Fruit fly (Drosophila melanogaster) whole organism, prepupa: ENCODE data around the gene eIF4H2.

Source experiments
- Blimp-1 ChIP-seq: fragments of 200-800 bp; sonication (Bioruptor generic); optimal IDR thresholded peaks from 3 replicates; lab custom pipeline; 2017; ENCODE audit warnings: missing biosample characterization, missing genetic modification characterization, mild to moderate bottlenecking, moderate library complexity, missing genetic modification reagents
- CG11294 ChIP-seq: fragments of 200-800 bp; sonication (Bioruptor generic); IDR thresholded peaks from 2 replicates; pipeline ENCODE4 v1.3.6; 2022; ENCODE audit warnings: missing biosample characterization, missing genetic modification characterization
- CG11762 ChIP-seq: fragments of 200-800 bp; sonication (Bioruptor generic); optimal IDR thresholded peaks from 3 replicates; lab custom pipeline; 2016; ENCODE audit warnings: missing biosample characterization, missing genetic modification characterization; ENCODE audit not compliant: insufficient read depth
- CG11902 ChIP-seq: fragments of 200-800 bp; sonication (Bioruptor generic); optimal IDR thresholded peaks from 3 replicates; lab custom pipeline; 2016; ENCODE audit warnings: missing biosample characterization, missing genetic modification characterization
- CG15336 ChIP-seq: fragments of 200-800 bp; sonication (Bioruptor generic); IDR thresholded peaks from 2 replicates; pipeline ENCODE4 v1.3.6; 2022; ENCODE audit warnings: missing biosample characterization, missing genetic modification characterization
- CG1621 ChIP-seq: fragments of 200-800 bp; sonication (Bioruptor generic); optimal IDR thresholded peaks from 3 replicates; lab custom pipeline; 2018; ENCODE audit warnings: missing biosample characterization, mild to moderate bottlenecking, missing genetic modification characterization
- CG16779 ChIP-seq: fragments of 200-800 bp; sonication (Bioruptor generic); optimal IDR thresholded peaks from 3 replicates; lab custom pipeline; 2017; ENCODE audit warnings: missing biosample characterization, mild to moderate bottlenecking, missing genetic modification characterization
- CG3032 ChIP-seq: fragments of 200-800 bp; optimal IDR thresholded peaks from 2 replicates; lab custom pipeline; 2019; ENCODE audit warnings: missing biosample characterization, mild to moderate bottlenecking, missing genetic modification characterization, moderate library complexity
- CG31627 ChIP-seq: fragments of 200-800 bp; sonication (Bioruptor generic); optimal IDR thresholded peaks from 3 replicates; lab custom pipeline; 2016; ENCODE audit warnings: missing biosample characterization, missing genetic modification characterization
- CG34406 ChIP-seq: fragments of 200-800 bp; sonication (Bioruptor generic); optimal IDR thresholded peaks from 3 replicates; lab custom pipeline; 2016; ENCODE audit warnings: missing biosample characterization, missing genetic modification characterization
- CG4318 ChIP-seq: fragments of 200-800 bp; sonication (Bioruptor generic); optimal IDR thresholded peaks from 3 replicates; lab custom pipeline; 2017; ENCODE audit warnings: missing biosample characterization, mild to moderate bottlenecking, missing genetic modification characterization
- CG6163 ChIP-seq: fragments of 200-800 bp; sonication (Bioruptor generic); IDR thresholded peaks from 3 replicates; pipeline ENCODE4 v1.3.6; 2022; ENCODE audit warnings: missing biosample characterization, missing genetic modification characterization
- CG6276 ChIP-seq: fragments of 200-800 bp; sonication (Bioruptor generic); optimal IDR thresholded peaks from 2 replicates; lab custom pipeline; 2017; ENCODE audit warnings: missing biosample characterization, mild to moderate bottlenecking, missing genetic modification characterization
- CG6792 ChIP-seq: fragments of 200-800 bp; sonication (Bioruptor generic); optimal IDR thresholded peaks from 3 replicates; lab custom pipeline; 2016; ENCODE audit warnings: missing biosample characterization, missing genetic modification characterization
- CG6808 ChIP-seq: fragments of 200-800 bp; sonication (Bioruptor generic); optimal IDR thresholded peaks from 3 replicates; lab custom pipeline; 2017; ENCODE audit warnings: missing biosample characterization, missing genetic modification characterization, mild to moderate bottlenecking, moderate library complexity, missing genetic modification reagents
- CG6854 ChIP-seq: fragments of 200-800 bp; sonication (Bioruptor generic); optimal IDR thresholded peaks from 2 replicates; lab custom pipeline; 2017; ENCODE audit warnings: missing biosample characterization, mild to moderate bottlenecking, missing genetic modification characterization
- CG7368 ChIP-seq: fragments of 200-800 bp; sonication (Bioruptor generic); optimal IDR thresholded peaks from 3 replicates; lab custom pipeline; 2016; ENCODE audit warnings: missing biosample characterization, missing genetic modification characterization
- CG8119 ChIP-seq: fragments of 200-800 bp; sonication (Bioruptor generic); IDR thresholded peaks from 3 replicates; pipeline ENCODE4 v1.3.6; 2022; ENCODE audit warnings: missing biosample characterization, missing genetic modification characterization
- CG8319 ChIP-seq: fragments of 200-800 bp; sonication (Bioruptor generic); optimal IDR thresholded peaks from 3 replicates; lab custom pipeline; 2016; ENCODE audit warnings: missing biosample characterization, missing genetic modification characterization
- CG8632 ChIP-seq: fragments of 200-800 bp; sonication (Bioruptor generic); optimal IDR thresholded peaks from 3 replicates; lab custom pipeline; 2016; ENCODE audit warnings: missing biosample characterization, missing genetic modification characterization
- Eip75B ChIP-seq: fragments of 200-800 bp; sonication (Bioruptor generic); optimal IDR thresholded peaks from 3 replicates; lab custom pipeline; 2016; ENCODE audit warnings: missing biosample characterization, missing genetic modification characterization
- Eip78C ChIP-seq: fragments of 200-800 bp; sonication (Bioruptor generic); peaks from one replicate; lab custom pipeline; 2016; ENCODE audit warnings: missing biosample characterization, missing genetic modification characterization
- Gug ChIP-seq: fragments of 200-800 bp; sonication (Bioruptor generic); IDR thresholded peaks from 2 replicates; pipeline ENCODE4 v1.3.6; 2022; ENCODE audit warnings: missing biosample characterization, missing genetic modification characterization
- Hr38 ChIP-seq: sonication (Bioruptor generic); optimal IDR thresholded peaks from 2 replicates; lab custom pipeline; 2016; ENCODE audit warnings: missing biosample characterization, missing genetic modification characterization
- Hr39 ChIP-seq: fragments of 200-800 bp; sonication (Bioruptor generic); optimal IDR thresholded peaks from 2 replicates; lab custom pipeline; 2016; ENCODE audit warnings: missing biosample characterization, missing genetic modification characterization
- Hr4 ChIP-seq: fragments of 200-800 bp; sonication (Bioruptor generic); optimal IDR thresholded peaks from 3 replicates; lab custom pipeline; 2016; ENCODE audit warnings: missing biosample characterization, missing genetic modification characterization
- Lpt ChIP-seq: fragments of 200-800 bp; sonication (Bioruptor generic); optimal IDR thresholded peaks from 3 replicates; lab custom pipeline; 2016; ENCODE audit warnings: missing biosample characterization, missing genetic modification characterization
- Sox102F ChIP-seq: fragments of 200-800 bp; sonication (Bioruptor generic); optimal IDR thresholded peaks from 2 replicates; lab custom pipeline; 2016; ENCODE audit warnings: missing biosample characterization, mild to moderate bottlenecking, missing genetic modification characterization
- Sox14 ChIP-seq: fragments of 200-800 bp; sonication (Bioruptor generic); optimal IDR thresholded peaks from 3 replicates; lab custom pipeline; 2016; ENCODE audit warnings: missing biosample characterization, missing genetic modification characterization
- Sox15 ChIP-seq: fragments of 200-800 bp; sonication (Bioruptor generic); optimal IDR thresholded peaks from 3 replicates; lab custom pipeline; 2016; ENCODE audit warnings: missing biosample characterization, missing genetic modification characterization
- achi ChIP-seq: fragments of 200-800 bp; sonication (Bioruptor generic); optimal IDR thresholded peaks from 3 replicates; lab custom pipeline; 2016; ENCODE audit warnings: missing biosample characterization, missing genetic modification characterization
- acj6 ChIP-seq: fragments of 200-800 bp; sonication (Bioruptor generic); optimal IDR thresholded peaks from 3 replicates; lab custom pipeline; 2016; ENCODE audit warnings: missing biosample characterization, missing genetic modification characterization
- cyc ChIP-seq: fragments of 200-800 bp; sonication (Bioruptor generic); optimal IDR thresholded peaks from 3 replicates; lab custom pipeline; 2016; ENCODE audit warnings: missing biosample characterization, missing genetic modification characterization
- dac ChIP-seq: fragments of 200-800 bp; sonication (Bioruptor generic); optimal IDR thresholded peaks from 2 replicates; lab custom pipeline; 2017; ENCODE audit warnings: missing biosample characterization, mild to moderate bottlenecking, missing genetic modification characterization
- dsx ChIP-seq: fragments of 200-800 bp; optimal IDR thresholded peaks from 3 replicates; lab custom pipeline; 2019; ENCODE audit warnings: missing biosample characterization, mild to moderate bottlenecking, missing genetic modification characterization, moderate library complexity; ENCODE audit not compliant: poor library complexity, severe bottlenecking
- eg ChIP-seq: fragments of 200-800 bp; sonication (Bioruptor generic); IDR thresholded peaks from 3 replicates; pipeline ENCODE4 v1.3.6; 2022; ENCODE audit warnings: missing biosample characterization, missing genetic modification characterization
- fd85E ChIP-seq: fragments of 200-800 bp; sonication (Bioruptor generic); optimal IDR thresholded peaks from 3 replicates; lab custom pipeline; 2016; ENCODE audit warnings: missing biosample characterization, missing genetic modification characterization
- fkh ChIP-seq: fragments of 200-800 bp; sonication (Bioruptor generic); optimal IDR thresholded peaks from 3 replicates; lab custom pipeline; 2017; ENCODE audit warnings: missing biosample characterization, mild to moderate bottlenecking, missing genetic modification characterization, moderate library complexity
- lz ChIP-seq: fragments of 200-800 bp; sonication (Bioruptor generic); optimal IDR thresholded peaks from 3 replicates; lab custom pipeline; 2016; ENCODE audit warnings: missing biosample characterization, missing genetic modification characterization
- net ChIP-seq: fragments of 200-800 bp; sonication (Bioruptor generic); optimal IDR thresholded peaks from 3 replicates; lab custom pipeline; 2016; ENCODE audit warnings: missing biosample characterization, missing genetic modification characterization
- pdm3 ChIP-seq: fragments of 200-800 bp; sonication (Bioruptor generic); optimal IDR thresholded peaks from 3 replicates; lab custom pipeline; 2016; ENCODE audit warnings: missing biosample characterization, missing genetic modification characterization
- spab ChIP-seq: fragments of 200-800 bp; sonication (Bioruptor generic); optimal IDR thresholded peaks from 2 replicates; lab custom pipeline; 2017; ENCODE audit warnings: missing biosample characterization, mild to moderate bottlenecking, missing genetic modification characterization, missing genetic modification reagents
- ss ChIP-seq, 2 experiments: fragments of 200-800 bp; sonication (Bioruptor generic); optimal IDR thresholded peaks; 2 replicates in 1 of 2; 3 replicates in 1 of 2; lab custom pipeline; 2017 to 2018; ENCODE audit warnings: mild to moderate bottlenecking in 2 of 2, missing biosample characterization in 2 of 2, missing genetic modification characterization in 2 of 2, moderate library complexity in 1 of 2
- svp ChIP-seq: fragments of 200-800 bp; sonication (Bioruptor generic); peaks from one replicate; lab custom pipeline; 2016; ENCODE audit warnings: missing biosample characterization, missing genetic modification characterization
- topi ChIP-seq: fragments of 200-800 bp; sonication (Bioruptor generic); optimal IDR thresholded peaks from 3 replicates; lab custom pipeline; 2016; ENCODE audit warnings: missing biosample characterization, missing genetic modification characterization

The eIF4H2 gene

dm6 chr3R:30689653-30690052 is 36.2 kb upstream of the eIF4H2 start (continued):
- TF ChIP-seq Hr39 (GFP tag; lab: Kevin White, UChicago) (peak; percentile 61), lz (GFP tag; lab: Kevin White, UChicago) (peak; percentile 74), spab (GFP tag; lab: Kevin White, UChicago) (no peak), achi (GFP tag; lab: Kevin White, UChicago) (peak; percentile 71), CG6808 (peak; percentile 16), fd85E (GFP tag; lab: Kevin White, UChicago) (no peak), eg (peak; percentile 72; the same call in 2 of the 3 replicates), CG16779 (tag; lab: Kevin White, UChicago) (no peak), CG1621 (tag; lab: Kevin White, UChicago) (no peak), CG11762 (peak; percentile 11), CG31627 (GFP tag; lab: Kevin White, UChicago) (peak; percentile 68), CG11902 (GFP tag; lab: Kevin White, UChicago) (peak; percentile 32)

- TF ChIP-seq CG6792 (GFP tag; lab: Kevin White, UChicago): no peak
- peak; percentile 48 for TF ChIP-seq Sox14 (GFP tag; lab: Kevin White, UChicago)
- TF ChIP-seq CG11294: no peak
- TF ChIP-seq acj6 (GFP tag; lab: Kevin White, UChicago): no peak
- TF ChIP-seq CG6276 (GFP tag; lab: Kevin White, UChicago): no peak
- no peak for TF ChIP-seq eg
- peak; percentile 19 for TF ChIP-seq CG6854 (GFP tag; lab: Kevin White, UChicago)
- peak; percentile 99 for TF ChIP-seq Blimp-1 (GFP tag; lab: Kevin White, UChicago)
- no peak for TF ChIP-seq CG4318 (GFP tag; lab: Kevin White, UChicago)
- TF ChIP-seq lz (GFP tag; lab: Kevin White, UChicago): no peak
- TF ChIP-seq dsx (GFP tag; lab: Kevin White, UChicago): no peak
- no peak for TF ChIP-seq CG6163 (GFP tag; lab: Robert Waterston, UW)
- no peak for TF ChIP-seq topi (GFP tag; lab: Kevin White, UChicago)
- TF ChIP-seq fkh (GFP tag; lab: Kevin White, UChicago): peak; percentile 34
- TF ChIP-seq Hr39 (GFP tag; lab: Kevin White, UChicago): no peak
- no peak for TF ChIP-seq CG34406 (GFP tag; lab: Kevin White, UChicago)
- TF ChIP-seq cyc (GFP tag; lab: Kevin White, UChicago): no peak
- TF ChIP-seq Hr38: no peak
- TF ChIP-seq spab (GFP tag; lab: Kevin White, UChicago): no peak
- TF ChIP-seq Gug (GFP tag; lab: Robert Waterston, UW): no peak
- peak; percentile 10 for TF ChIP-seq svp
- peak; percentile 24 for TF ChIP-seq Sox102F
- TF ChIP-seq CG15336 (GFP tag; lab: Robert Waterston, UW): no peak
- peak; percentile 28 for TF ChIP-seq Eip75B (GFP tag; lab: Kevin White, UChicago)
- TF ChIP-seq CG8319 (GFP tag; lab: Kevin White, UChicago): no peak
- TF ChIP-seq dac: no peak
- TF ChIP-seq Lpt: no peak
- TF ChIP-seq Eip78C: no peak
- TF ChIP-seq CG3032: no peak
- TF ChIP-seq CG8632: no peak
- TF ChIP-seq pdm3 (GFP tag; lab: Kevin White, UChicago): no peak
- TF ChIP-seq Sox15 (GFP tag; lab: Kevin White, UChicago): no peak
- no peak for TF ChIP-seq Hr4
These were observed 35.6 kb upstream of the eIF4H2 start, which contains the start of gene Spn100A for dm6 chr3R:30690251-30690650. Gene Spn100A, plus strand, starts transcription at chr3R:30690642.

dm6 chr3R:30695398-30695797 is 30.5 kb upstream of the eIF4H2 start, which contains the start of gene CG12069:
Gene CG12069, minus strand, starts transcription at chr3R:30695498.
- no peak for TF ChIP-seq CG11902 (GFP tag; lab: Kevin White, UChicago)
- TF ChIP-seq Blimp-1 (GFP tag; lab: Kevin White, UChicago): no peak
- no peak for TF ChIP-seq CG6854 (GFP tag; lab: Kevin White, UChicago)
- TF ChIP-seq ss (GFP tag; optimal IDR thresholded peaks at IDR 0.05; lab: Kevin White, UChicago): no peak
- TF ChIP-seq Sox15 (GFP tag; lab: Kevin White, UChicago): no peak
- no peak for TF ChIP-seq CG1621 (tag; lab: Kevin White, UChicago)
- TF ChIP-seq CG31627 (GFP tag; lab: Kevin White, UChicago): no peak
- no peak for TF ChIP-seq Eip78C
- no peak for TF ChIP-seq CG6276 (GFP tag; lab: Kevin White, UChicago)
- no peak for TF ChIP-seq net (GFP tag; lab: Kevin White, UChicago)
- no peak for TF ChIP-seq CG8119
- no peak for TF ChIP-seq pdm3 (GFP tag; lab: Kevin White, UChicago)
- TF ChIP-seq dsx (GFP tag; lab: Kevin White, UChicago): no peak
- TF ChIP-seq fkh (GFP tag; lab: Kevin White, UChicago): no peak
- TF ChIP-seq CG6163 (GFP tag; lab: Robert Waterston, UW): no peak
- TF ChIP-seq CG7368 (GFP tag; lab: Kevin White, UChicago): no peak
- TF ChIP-seq Sox14 (GFP tag; lab: Kevin White, UChicago): no peak
- no peak for TF ChIP-seq CG3032
- no peak for TF ChIP-seq CG8319 (GFP tag; lab: Kevin White, UChicago)
